Fruit fly (Drosophila melanogaster) whole organism, embryonic: Measurements from ENCODE around the gene CG44257.

Experiments
- Adf1 ChIP-seq: fragments of 200-800 bp; sonication (Bioruptor generic); IDR thresholded peaks from 2 replicates; pipeline ENCODE4 v1.3.6; 2022; ENCODE audit warnings: missing biosample characterization, missing genetic modification characterization
- Asciz ChIP-seq: fragments of 200-800 bp; sonication (Bioruptor generic); optimal IDR thresholded peaks from 2 replicates; lab custom pipeline; 2017; ENCODE audit warnings: missing biosample characterization, mild to moderate bottlenecking, missing genetic modification characterization, missing genetic modification reagents
- Atf6 ChIP-seq: fragments of 200-800 bp; sonication (Bioruptor generic); IDR thresholded peaks from 2 replicates; pipeline ENCODE4 v1.3.6; 2022; ENCODE audit warnings: missing biosample characterization, missing genetic modification characterization
- BtbVII ChIP-seq: fragments of 200-800 bp; sonication (Bioruptor generic); optimal IDR thresholded peaks from 3 replicates; lab custom pipeline; 2017; ENCODE audit warnings: missing biosample characterization, mild to moderate bottlenecking, missing genetic modification characterization
- CG10209 ChIP-seq: fragments of 200-800 bp; sonication (Bioruptor generic); optimal IDR thresholded peaks from 3 replicates; lab custom pipeline; 2017; ENCODE audit warnings: missing biosample characterization, mild to moderate bottlenecking, missing genetic modification characterization, missing genetic modification reagents
- CG10267 ChIP-seq: fragments of 200-800 bp; sonication (Bioruptor generic); optimal IDR thresholded peaks from 2 replicates; lab custom pipeline; 2018; ENCODE audit warnings: missing biosample characterization, mild to moderate bottlenecking, missing genetic modification characterization, moderate library complexity
- CG11696 ChIP-seq: fragments of 200-800 bp; sonication (Bioruptor generic); IDR thresholded peaks from 2 replicates; pipeline ENCODE4 v1.3.6; 2022; ENCODE audit warnings: missing biosample characterization, missing genetic modification characterization
- CG12744 ChIP-seq: fragments of 200-800 bp; sonication (Bioruptor generic); optimal IDR thresholded peaks from 2 replicates; lab custom pipeline; 2016; ENCODE audit warnings: missing biosample characterization, missing genetic modification characterization
- CG12769 ChIP-seq: fragments of 200-800 bp; sonication (Bioruptor generic); optimal IDR thresholded peaks from 2 replicates; lab custom pipeline; 2019; ENCODE audit warnings: missing biosample characterization, mild to moderate bottlenecking, missing genetic modification characterization, moderate library complexity
- CG15269 ChIP-seq: fragments of 200-800 bp; sonication (Bioruptor generic); optimal IDR thresholded peaks from 2 replicates; lab custom pipeline; 2018; ENCODE audit warnings: missing biosample characterization, mild to moderate bottlenecking, missing genetic modification characterization, moderate library complexity
- CG15601 ChIP-seq: fragments of 200-800 bp; sonication (Bioruptor generic); optimal IDR thresholded peaks from 3 replicates; lab custom pipeline; 2019; ENCODE audit warnings: missing biosample characterization, mild to moderate bottlenecking, missing genetic modification characterization, moderate library complexity
- CG1647 ChIP-seq: fragments of 200-800 bp; sonication (Bioruptor generic); optimal IDR thresholded peaks from 3 replicates; lab custom pipeline; 2016; ENCODE audit warnings: missing biosample characterization, missing genetic modification characterization
- CG16813 ChIP-seq: fragments of 200-800 bp; sonication (Bioruptor generic); IDR thresholded peaks from 3 replicates; pipeline ENCODE4 v1.3.6; 2022; ENCODE audit warnings: missing biosample characterization, missing genetic modification characterization; ENCODE audit not compliant: partially characterized antibody
- CG17359 ChIP-seq: fragments of 200-800 bp; sonication (Bioruptor generic); optimal IDR thresholded peaks from 3 replicates; lab custom pipeline; 2018; ENCODE audit warnings: missing biosample characterization, mild to moderate bottlenecking, missing genetic modification characterization, moderate library complexity
- CG18011 ChIP-seq: fragments of 200-800 bp; sonication (Bioruptor generic); optimal IDR thresholded peaks from 2 replicates; lab custom pipeline; 2017; ENCODE audit warnings: missing biosample characterization, missing genetic modification characterization, mild to moderate bottlenecking, moderate library complexity, missing genotype
- CG18476 ChIP-seq: fragments of 200-800 bp; sonication (Bioruptor generic); optimal IDR thresholded peaks from 2 replicates; lab custom pipeline; 2016; ENCODE audit warnings: missing biosample characterization, mild to moderate bottlenecking, missing genetic modification characterization
- CG2120 ChIP-seq: fragments of 200-800 bp; sonication (Bioruptor generic); optimal IDR thresholded peaks from 3 replicates; lab custom pipeline; 2016; ENCODE audit warnings: missing biosample characterization, missing genetic modification characterization
- CG2202 ChIP-seq: fragments of 200-800 bp; sonication (Bioruptor generic); optimal IDR thresholded peaks from 2 replicates; lab custom pipeline; 2018; ENCODE audit warnings: missing biosample characterization, mild to moderate bottlenecking, missing genetic modification characterization
- CG2678 ChIP-seq: fragments of 200-800 bp; sonication (Bioruptor generic); optimal IDR thresholded peaks from 3 replicates; lab custom pipeline; 2019; ENCODE audit warnings: missing biosample characterization, mild to moderate bottlenecking, missing genetic modification characterization, moderate library complexity
- CG3281 ChIP-seq: fragments of 200-800 bp; sonication (Bioruptor generic); optimal IDR thresholded peaks from 3 replicates; lab custom pipeline; 2017; ENCODE audit warnings: missing biosample characterization, mild to moderate bottlenecking, missing genetic modification characterization
- CG3995 ChIP-seq: fragments of 200-800 bp; sonication (Bioruptor generic); optimal IDR thresholded peaks from 3 replicates; lab custom pipeline; 2016; ENCODE audit warnings: missing biosample characterization, missing genetic modification characterization
- CG4328 ChIP-seq: fragments of 200-800 bp; sonication (Bioruptor generic); optimal IDR thresholded peaks from 3 replicates; lab custom pipeline; 2017; ENCODE audit warnings: missing biosample characterization, missing genetic modification reagents, missing genetic modification characterization
- CG43689 ChIP-seq: fragments of 200-800 bp; sonication (Bioruptor generic); IDR thresholded peaks from 2 replicates; pipeline ENCODE4 v1.3.6; 2022; ENCODE audit warnings: missing biosample characterization, missing genetic modification characterization
- CG7556 ChIP-seq: fragments of 200-800 bp; sonication (Bioruptor generic); optimal IDR thresholded peaks from 2 replicates; lab custom pipeline; 2017; ENCODE audit warnings: missing biosample characterization, mild to moderate bottlenecking, missing genetic modification characterization
- CG7786 ChIP-seq: fragments of 200-800 bp; sonication (Bioruptor generic); optimal IDR thresholded peaks from 2 replicates; lab custom pipeline; 2016; ENCODE audit warnings: missing biosample characterization, missing genetic modification characterization
- CG7839 ChIP-seq: fragments of 200-800 bp; sonication (Bioruptor generic); optimal IDR thresholded peaks from 3 replicates; lab custom pipeline; 2018; ENCODE audit warnings: missing biosample characterization, mild to moderate bottlenecking, missing genetic modification characterization, moderate library complexity
- Chrac-16 ChIP-seq: fragments of 200-800 bp; sonication (Bioruptor generic); optimal IDR thresholded peaks from 3 replicates; lab custom pipeline; 2016; ENCODE audit warnings: missing biosample characterization, missing genetic modification characterization
- CrebB ChIP-seq: fragments of 200-800 bp; sonication (Bioruptor generic); optimal IDR thresholded peaks from 3 replicates; lab custom pipeline; 2018; ENCODE audit warnings: missing biosample characterization, mild to moderate bottlenecking, missing genetic modification characterization
- Elba2 ChIP-seq: fragments of 200-800 bp; sonication (Bioruptor generic); optimal IDR thresholded peaks from 3 replicates; lab custom pipeline; 2016; ENCODE audit warnings: missing biosample characterization, missing genetic modification characterization
- H2.0 ChIP-seq: fragments of 200-800 bp; sonication (Bioruptor generic); IDR thresholded peaks from 2 replicates; pipeline ENCODE4 v1.3.6; 2022; ENCODE audit warnings: missing biosample characterization, missing genetic modification characterization
- Hr51 ChIP-seq, 2 experiments: fragments of 200-800 bp; sonication (Bioruptor generic); optimal IDR thresholded peaks; 2 replicates in 1 of 2; 3 replicates in 1 of 2; lab custom pipeline; 2016 to 2018; ENCODE audit warnings: missing biosample characterization in 2 of 2, missing genetic modification characterization in 2 of 2, mild to moderate bottlenecking in 1 of 2, moderate library complexity in 1 of 2
- MESR4 ChIP-seq: fragments of 200-800 bp; sonication (Bioruptor generic); optimal IDR thresholded peaks from 2 replicates; lab custom pipeline; 2018; ENCODE audit warnings: missing biosample characterization, mild to moderate bottlenecking, missing genetic modification characterization, moderate library complexity
- Mrtf ChIP-seq: fragments of 200-800 bp; sonication (Bioruptor generic); IDR thresholded peaks from 3 replicates; pipeline ENCODE4 v1.3.6; 2022; ENCODE audit warnings: missing biosample characterization, missing genetic modification characterization
- NFAT ChIP-seq: fragments of 200-800 bp; sonication (Bioruptor generic); IDR thresholded peaks from 2 replicates; pipeline ENCODE4 v1.3.6; 2022; ENCODE audit warnings: missing biosample characterization, missing genetic modification characterization
- Sox102F ChIP-seq: fragments of 200-800 bp; sonication (Bioruptor generic); optimal IDR thresholded peaks from 2 replicates; lab custom pipeline; 2018; ENCODE audit warnings: missing biosample characterization, mild to moderate bottlenecking, missing genetic modification characterization, moderate library complexity
- YL-1 ChIP-seq: fragments of 200-800 bp; sonication (Bioruptor generic); optimal IDR thresholded peaks from 3 replicates; lab custom pipeline; 2017; ENCODE audit warnings: missing biosample characterization, mild to moderate bottlenecking, missing genetic modification characterization
- bcd ChIP-seq: fragments of 200-800 bp; sonication (Bioruptor generic); optimal IDR thresholded peaks from 2 replicates; lab custom pipeline; 2017; ENCODE audit warnings: missing biosample characterization, mild to moderate bottlenecking, missing genetic modification characterization
- corto ChIP-seq: fragments of 200-800 bp; sonication (Bioruptor generic); optimal IDR thresholded peaks from 2 replicates; lab custom pipeline; 2016; ENCODE audit warnings: missing biosample characterization, mild to moderate bottlenecking, missing genetic modification characterization, moderate library complexity
- crc ChIP-seq: fragments of 200-800 bp; sonication (Bioruptor generic); optimal IDR thresholded peaks from 2 replicates; lab custom pipeline; 2016; ENCODE audit warnings: missing biosample characterization, missing genetic modification characterization
- grau ChIP-seq: fragments of 200-800 bp; optimal IDR thresholded peaks from 3 replicates; lab custom pipeline; 2019; ENCODE audit warnings: missing biosample characterization, mild to moderate bottlenecking, missing genetic modification characterization, moderate library complexity
- hkb ChIP-seq, 2 experiments: fragments of 200-800 bp in 1 of 2; fragments of >200 bp in 1 of 2; sonication (Bioruptor generic) in 1 of 2; IDR thresholded peaks in 1 of 2; optimal IDR thresholded peaks in 1 of 2; 2 replicates each; pipeline versions ENCODE4 v1.3.6 to Lab custom; 2017 to 2022; ENCODE audit warnings: missing biosample characterization in 1 of 2, missing genetic modification characterization in 1 of 2
- jing ChIP-seq: fragments of 200-800 bp; sonication (Bioruptor generic); optimal IDR thresholded peaks from 2 replicates; lab custom pipeline; 2018; ENCODE audit warnings: missing biosample characterization, mild to moderate bottlenecking, missing genetic modification characterization
- kni ChIP-seq: fragments of 200-800 bp; sonication (Bioruptor generic); optimal IDR thresholded peaks from 3 replicates; lab custom pipeline; 2017; ENCODE audit warnings: mild to moderate bottlenecking, missing biosample characterization, missing genetic modification reagents, missing genetic modification characterization
- lilli ChIP-seq: fragments of 200-800 bp; sonication (Bioruptor generic); optimal IDR thresholded peaks from 3 replicates; lab custom pipeline; 2016; ENCODE audit warnings: missing biosample characterization, missing genetic modification characterization
- maf-S ChIP-seq: fragments of 200-800 bp; sonication (Bioruptor generic); optimal IDR thresholded peaks from 2 replicates; lab custom pipeline; 2016; ENCODE audit warnings: missing biosample characterization, missing genetic modification characterization
- nmo ChIP-seq: fragments of 200-800 bp; sonication (Bioruptor generic); optimal IDR thresholded peaks from 2 replicates; lab custom pipeline; 2018; ENCODE audit warnings: missing biosample characterization, mild to moderate bottlenecking, missing genetic modification characterization, moderate library complexity
- row ChIP-seq: fragments of 200-800 bp; sonication (Bioruptor generic); IDR thresholded peaks from 3 replicates; pipeline ENCODE4 v1.3.6; 2022; ENCODE audit warnings: missing biosample characterization, missing genetic modification characterization
- sug ChIP-seq: fragments of 200-800 bp; optimal IDR thresholded peaks from 2 replicates; lab custom pipeline; 2019; ENCODE audit warnings: missing biosample characterization, mild to moderate bottlenecking, missing genetic modification characterization, moderate library complexity
- wor ChIP-seq: fragments of 200-800 bp; sonication (Bioruptor generic); IDR thresholded peaks from 2 replicates; pipeline ENCODE4 v1.3.6; 2022; ENCODE audit warnings: missing biosample characterization, missing genetic modification characterization
- zen ChIP-seq: fragments of 200-800 bp; sonication (Bioruptor generic); optimal IDR thresholded peaks from 3 replicates; lab custom pipeline; 2018; ENCODE audit warnings: missing biosample characterization, mild to moderate bottlenecking, missing genetic modification characterization, moderate library complexity

The CG44257 gene

DNA sequence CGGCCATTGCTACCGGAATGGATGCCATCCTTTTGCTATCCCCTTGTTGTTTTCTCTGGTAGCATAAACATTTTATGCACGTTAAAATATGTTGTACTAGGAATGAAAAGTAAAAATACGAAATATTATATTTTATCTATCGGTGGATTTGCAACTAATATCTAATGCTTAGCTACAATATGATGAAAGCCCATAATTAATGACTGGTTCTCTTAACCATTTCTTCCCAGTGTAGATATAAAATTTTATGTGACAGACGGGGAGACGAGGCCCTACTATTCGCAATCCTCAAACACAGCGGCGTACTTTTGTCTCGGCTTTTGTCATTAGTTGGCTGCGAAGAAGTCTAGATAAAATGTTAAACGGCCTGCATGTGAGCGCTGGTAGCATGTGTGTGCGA lies 28.1 kb upstream of the CG44257 start (continued):
- TF ChIP-seq bcd (GFP tag; lab: Kevin White, UChicago) (peak; percentile 0), CG4328 (GFP tag; lab: Kevin White, UChicago) (no peak), H2.0 (GFP tag; lab: Robert Waterston, UW) (no peak), wor (GFP tag; lab: Robert Waterston, UW) (no peak), CG7839 (peak; percentile 26), CrebB (tag; lab: Kevin White, UChicago) (no peak), CG3995 (no peak), Elba2 (GFP tag; lab: Kevin White, UChicago) (no peak), YL-1 (GFP tag; lab: Kevin White, UChicago) (no peak), CG1647 (GFP tag; lab: Kevin White, UChicago) (no peak), nmo (GFP tag; lab: Kevin White, UChicago) (no peak), Hr51 (GFP tag; optimal IDR thresholded peaks at IDR 0.05; lab: Kevin White, UChicago) (peak in 1 of 2 experiments; percentile 40), CG15269 (tag; lab: Kevin White, UChicago) (peak; percentile 7), sug (no peak), Sox102F (GFP tag; lab: Kevin White, UChicago) (peak; percentile 35), Asciz (GFP tag; lab: Kevin White, UChicago) (no peak), CG17359 (tag; lab: Kevin White, UChicago) (peak; percentile 10), crc (GFP tag; lab: Kevin White, UChicago) (no peak), grau (tag; lab: Kevin White, UChicago) (peak; percentile 29), Mrtf (GFP tag; lab: Robert Waterston, UW) (no peak), MESR4 (GFP tag; lab: Kevin White, UChicago) (no peak), CG12744 (GFP tag; lab: Kevin White, UChicago) (no peak), CG12769 (tag; lab: Kevin White, UChicago) (peak; percentile 14), CG7786 (GFP tag; lab: Kevin White, UChicago) (no peak), zen (tag; lab: Kevin White, UChicago) (no peak), row (peak; percentile 46; the same call in 1 of the 3 replicates), CG18476 (GFP tag; lab: Kevin White, UChicago) (no peak), CG10267 (tag; lab: Kevin White, UChicago) (no peak), maf-S (GFP tag; lab: Kevin White, UChicago) (no peak), CG16813 (GFP tag; lab: Robert Waterston, UW) (no peak), CG7556 (GFP tag; lab: Kevin White, UChicago) (peak; percentile 7), CG2202 (no peak), CG18011 (GFP tag; lab: Kevin White, UChicago) (no peak), CG3281 (GFP tag; lab: Kevin White, UChicago) (peak; percentile 30), Atf6 (GFP tag; lab: Robert Waterston, UW) (no peak), CG2678 (tag; lab: Kevin White, UChicago) (peak; percentile 51), CG43689 (GFP tag; lab: Robert Waterston, UW) (no peak), jing (GFP tag; lab: Kevin White, UChicago) (no peak), lilli (GFP tag; lab: Kevin White, UChicago) (peak; percentile 16), CG15601 (tag; lab: Kevin White, UChicago) (no peak), CG2120 (peak; percentile 50), CG11696 (GFP tag; lab: Robert Waterston, UW) (no peak), BtbVII (peak; percentile 3), Chrac-16 (no peak), hkb (optimal IDR thresholded peaks at IDR 0.05; lab: Kevin White, UChicago) (no peak), hkb (GFP tag; IDR thresholded peaks at IDR 0.05; lab: Robert Waterston, UW) (no peak), corto (GFP tag; lab: Kevin White, UChicago) (no peak), Adf1 (no peak), CG10209 (GFP tag; lab: Kevin White, UChicago) (peak; percentile 12), NFAT (GFP tag; lab: Robert Waterston, UW) (no peak), kni (GFP tag; lab: Kevin White, UChicago) (no peak)
